Worm (Caenorhabditis elegans): Measurements from ENCODE around the gene C45B11.8.

- no peak for TF ChIP-seq fkh-10 (GFP tag; optimal IDR thresholded peaks at IDR 0.05)
- no peak for TF ChIP-seq elt-2 (tag; optimal IDR thresholded peaks at IDR 0.05)
- TF ChIP-seq nhr-11 (tag; optimal IDR thresholded peaks at IDR 0.05): no peak
These were observed 28.8 kb upstream of the C45B11.8 start for ce11 chrV:11011807-11012206.
